Worm (Caenorhabditis elegans): ENCODE data around the gene F13D12.3.

- no peak for TF ChIP-seq nhr-25 (tag; optimal IDR thresholded peaks at IDR 0.05)
- no peak for TF ChIP-seq ceh-82 (tag; optimal IDR thresholded peaks at IDR 0.05)
- TF ChIP-seq F13H6.1 (tag; optimal IDR thresholded peaks at IDR 0.05): no peak
- no peak for TF ChIP-seq ztf-4 (tag; optimal IDR thresholded peaks at IDR 0.05)
- TF ChIP-seq lin-39 (tag; optimal IDR thresholded peaks at IDR 0.05): no peak
- TF ChIP-seq nhr-6 (tag; optimal IDR thresholded peaks at IDR 0.05): no peak
Observed at ce11 chrII:11732513-11732912, 12.3 kb downstream of the F13D12.3 start, which contains the start of gene F13D12.8.
